Worm (Caenorhabditis elegans): ENCODE data around the gene sre-12.

Gene sre-12

ce11 chrV:6976047-6976446 is 2.9 kb downstream of the sre-12 start, which contains the start of gene srx-16:
Gene srx-16 (plus strand): TSS chrV:6976347.
- no peak for TF ChIP-seq Y67H2A.10 (GFP tag; conservative IDR thresholded peaks at IDR 0.05)
- TF ChIP-seq Y53G8AR.9 (GFP tag; conservative IDR thresholded peaks at IDR 0.05): no peak
- no peak for TF ChIP-seq ama-1 (optimal IDR thresholded peaks at IDR 0.05)
- no peak for TF ChIP-seq ama-1 (GFP tag; optimal IDR thresholded peaks at IDR 0.05)
- no peak for TF ChIP-seq dox-1 (GFP tag; IDR thresholded peaks at IDR 0.05)
- TF ChIP-seq F55B11.4 (tag; optimal IDR thresholded peaks at IDR 0.05; ENCODE audit: borderline replicate concordance, insufficient read depth): no peak
- TF ChIP-seq B0261.1 (tag; optimal IDR thresholded peaks at IDR 0.05): no peak
- TF ChIP-seq nhr-179 (tag; optimal IDR thresholded peaks at IDR 0.05): no peak
- TF ChIP-seq sdz-38 (tag; optimal IDR thresholded peaks at IDR 0.05): no peak

ce11 chrV:6971567-6971966 is 7.4 kb downstream of the sre-12 start, which contains the start of gene srx-59:
Gene srx-59 (plus strand): TSS chrV:6971867.
- TF ChIP-seq F37B4.10 (GFP tag; IDR thresholded peaks at IDR 0.05) (no peak), zfh-2 (GFP tag; conservative IDR thresholded peaks at IDR 0.05) (no peak)

DNA sequence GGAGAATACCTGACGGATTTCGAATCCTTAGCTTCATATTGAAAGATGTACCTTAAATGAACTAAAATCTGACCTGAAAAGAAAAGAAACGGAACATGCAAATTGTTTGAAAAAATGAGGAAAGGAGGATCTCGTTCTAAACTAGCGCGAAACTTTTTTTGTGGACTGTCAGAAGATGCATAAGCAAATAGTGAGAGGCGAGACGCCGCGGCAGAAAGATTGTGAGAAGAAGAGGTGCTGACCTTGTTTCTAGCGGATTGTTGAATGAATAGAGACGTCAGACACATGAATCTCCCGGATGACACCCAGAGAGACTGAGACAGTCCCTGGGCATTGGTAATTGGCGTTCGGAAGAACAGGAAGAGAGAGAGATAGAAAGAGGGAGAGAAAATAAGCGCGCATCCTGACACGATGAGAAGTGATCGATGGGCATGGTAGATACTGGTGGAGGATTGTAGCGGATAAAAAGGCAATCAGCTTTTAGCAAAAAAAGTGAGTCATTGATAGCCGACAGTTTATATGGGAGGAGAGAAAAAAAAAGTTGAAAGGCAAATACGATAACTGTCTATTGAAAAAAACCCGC is 8.9 kb downstream of the sre-12 start, which contains the start of gene ptr-15:
Gene ptr-15 (minus strand): TSS at position 51 of the 583 bp plus-strand sequence.
- no peak for TF ChIP-seq him-1 (tag; optimal IDR thresholded peaks at IDR 0.05)
- 0 out of 2 replicates have a peak, but pooled peaks have one; percentile 12 for TF ChIP-seq ceh-58 (GFP tag; IDR thresholded peaks at IDR 0.05)

ce11 chrV:6956237-6956636 is 22.7 kb downstream of the sre-12 start, which contains the start of gene mec-1:
Gene mec-1 (plus strand): TSS chrV:6956537.
- no peak for TF ChIP-seq ZK185.1 (tag; optimal IDR thresholded peaks at IDR 0.05; ENCODE audit: poor library complexity, severe bottlenecking)
- TF ChIP-seq B0019.2 (GFP tag; conservative IDR thresholded peaks at IDR 0.05): no peak
- no peak for TF ChIP-seq snpc-4 (GFP tag; optimal IDR thresholded peaks at IDR 0.05)
- TF ChIP-seq snpc-4 (tag; optimal IDR thresholded peaks at IDR 0.05): no peak
- TF ChIP-seq ztf-18 (tag; optimal IDR thresholded peaks at IDR 0.05): no peak
- no peak for TF ChIP-seq hrde-1 (tag; optimal IDR thresholded peaks at IDR 0.05; ENCODE audit: borderline replicate concordance)
- TF ChIP-seq xnd-1 (tag; optimal IDR thresholded peaks at IDR 0.05): no peak
- no peak for TF ChIP-seq K11D2.4 (GFP tag; IDR thresholded peaks at IDR 0.05)
- no peak for TF ChIP-seq egl-44 (GFP tag; IDR thresholded peaks at IDR 0.05)
- no peak for TF ChIP-seq nfya-1 (tag; optimal IDR thresholded peaks at IDR 0.05; ENCODE audit: borderline replicate concordance, insufficient read depth)
- no peak for TF ChIP-seq tbx-9 (tag; optimal IDR thresholded peaks at IDR 0.05; ENCODE audit: borderline replicate concordance)
- no peak for TF ChIP-seq dpff-1 (tag; optimal IDR thresholded peaks at IDR 0.05)
- no peak for TF ChIP-seq F57A8.1 (GFP tag; optimal IDR thresholded peaks at IDR 0.05)
- TF ChIP-seq die-1 (tag; optimal IDR thresholded peaks at IDR 0.05): no peak
- no peak for TF ChIP-seq rcor-1 (GFP tag; IDR thresholded peaks at IDR 0.05)
- no peak for TF ChIP-seq madf-8 (GFP tag; conservative IDR thresholded peaks at IDR 0.05)

- no peak for TF ChIP-seq Y53F4B.3 (GFP tag; IDR thresholded peaks at IDR 0.05)
- no peak for TF ChIP-seq rpc-1 (optimal IDR thresholded peaks at IDR 0.05)
- TF ChIP-seq rpc-1 (tag; optimal IDR thresholded peaks at IDR 0.05): no peak
- TF ChIP-seq nfya-1 (tag; optimal IDR thresholded peaks at IDR 0.05; ENCODE audit: borderline replicate concordance, insufficient read depth): no peak
- TF ChIP-seq egl-18 (GFP tag; IDR thresholded peaks at IDR 0.05): no peak
- no peak for TF ChIP-seq mxl-1 (tag; optimal IDR thresholded peaks at IDR 0.05)
- TF ChIP-seq dox-1 (GFP tag; IDR thresholded peaks at IDR 0.05): no peak
- no peak for TF ChIP-seq tlf-1 (GFP tag; optimal IDR thresholded peaks at IDR 0.05)
- no peak for TF ChIP-seq cebp-2 (GFP tag; IDR thresholded peaks at IDR 0.05)
- TF ChIP-seq F57C9.4 (tag; optimal IDR thresholded peaks at IDR 0.05): no peak
- TF ChIP-seq ztf-22 (GFP tag; optimal IDR thresholded peaks at IDR 0.05): no peak
- no peak for TF ChIP-seq madf-6 (GFP tag; IDR thresholded peaks at IDR 0.05)
- TF ChIP-seq ztf-28 (GFP tag; IDR thresholded peaks at IDR 0.05): no peak
- no peak for TF ChIP-seq ztf-6 (GFP tag; IDR thresholded peaks at IDR 0.05)
- TF ChIP-seq F22D6.2 (tag; optimal IDR thresholded peaks at IDR 0.05): no peak
- no peak for TF ChIP-seq hrde-1 (tag; optimal IDR thresholded peaks at IDR 0.05; ENCODE audit: borderline replicate concordance)
- TF ChIP-seq F10E7.11 (tag; optimal IDR thresholded peaks at IDR 0.05): no peak
- no peak for TF ChIP-seq madf-10 (tag; optimal IDR thresholded peaks at IDR 0.05)
- no peak for TF ChIP-seq xnd-1 (tag; optimal IDR thresholded peaks at IDR 0.05)
These were observed 25.1 kb downstream of the sre-12 start, which contains the start of gene srg-31 for ce11 chrV:6953797-6954196. Gene srg-31 (minus strand): TSS chrV:6953897.
